Worm (Caenorhabditis elegans) whole organism, L4/young adult: Measurements from ENCODE around the gene nhr-143.

Experiments
- W03F9.2 ChIP-seq: fragments of 150-350 bp; optimal IDR thresholded peaks from 2 replicates; lab custom pipeline; 2014; ENCODE audit warnings: missing biosample characterization, missing genetic modification characterization
- dao-5 ChIP-seq: sonication (generic microtip); optimal IDR thresholded peaks from 2 replicates; lab custom pipeline; 2016; ENCODE audit warnings: missing genotype, missing genetic modification characterization, moderate library complexity, missing compliant biosample characterization
- him-1 ChIP-seq: sonication (generic microtip); optimal IDR thresholded peaks from 2 replicates; lab custom pipeline; 2016; ENCODE audit warnings: missing genotype, missing genetic modification reagents, missing genetic modification characterization, missing compliant biosample characterization

DNA sequence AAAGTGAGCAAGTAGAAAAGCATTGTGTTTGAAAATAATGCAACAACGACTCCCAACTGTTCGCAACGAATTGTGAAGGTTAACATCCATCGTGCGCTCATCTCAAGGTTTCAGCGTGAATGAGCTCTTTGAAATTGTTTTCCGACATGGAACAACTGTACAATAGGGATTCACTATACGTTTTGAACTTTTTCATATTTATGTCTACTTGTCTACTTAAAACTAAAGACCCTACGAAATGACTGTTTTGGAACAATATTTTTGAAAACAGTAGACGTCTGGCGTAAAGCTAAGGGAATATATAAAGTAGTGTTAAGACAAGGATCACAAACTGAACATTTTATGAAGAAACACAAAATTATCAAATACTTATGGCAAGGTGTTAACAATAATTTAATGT, 8.9 kb upstream of the nhr-143 start, which contains the start of gene str-86:
- TF ChIP-seq him-1 (tag; lab: Kevin White, UChicago): no peak
- TF ChIP-seq dao-5 (tag; lab: Kevin White, UChicago): no peak
- TF ChIP-seq W03F9.2 (tag; lab: Kevin White, UChicago): no peak
